Worm (Caenorhabditis elegans) whole organism, mixed stage, embryonic: Measurements from ENCODE around the gene mrps-11.

Source experiments
- bed-3 ChIP-seq: fragments of 200-800 bp; sonication (Bioruptor generic); optimal IDR thresholded peaks from 3 replicates; lab custom pipeline; 2018; ENCODE audit warnings: mild to moderate bottlenecking, missing genetic modification characterization, moderate library complexity, missing compliant biosample characterization
- blmp-1 ChIP-seq: fragments of 150-350 bp; optimal IDR thresholded peaks from 2 replicates; lab custom pipeline; 2014; ENCODE audit warnings: missing biosample characterization, missing genetic modification characterization
- ceh-83 ChIP-seq: fragments of 200-800 bp; sonication (Bioruptor generic); optimal IDR thresholded peaks from 2 replicates; lab custom pipeline; 2018; ENCODE audit warnings: mild to moderate bottlenecking, missing genetic modification characterization, missing compliant biosample characterization
- ces-1 ChIP-seq: fragments of 150-350 bp; optimal IDR thresholded peaks from 2 replicates; lab custom pipeline; 2014; ENCODE audit warnings: missing biosample characterization, missing genetic modification reagents, missing genetic modification characterization
- cnd-1 ChIP-seq: fragments of 200-800 bp; sonication (Bioruptor generic); optimal IDR thresholded peaks from 2 replicates; lab custom pipeline; 2018; ENCODE audit warnings: mild to moderate bottlenecking, missing genetic modification characterization, missing compliant biosample characterization
- elt-1 ChIP-seq: sonication (generic microtip); optimal IDR thresholded peaks from 2 replicates; lab custom pipeline; 2017; ENCODE audit warnings: missing genetic modification characterization, mild to moderate bottlenecking, missing compliant biosample characterization, antibody characterized with exemption, moderate library complexity, borderline replicate concordance; ENCODE audit not compliant: insufficient read depth
- elt-3 ChIP-seq: fragments of 150-350 bp; optimal IDR thresholded peaks from 2 replicates; lab custom pipeline; 2014; ENCODE audit warnings: missing biosample characterization, missing genetic modification characterization
- flh-1 ChIP-seq: fragments of 200-800 bp; sonication (Bioruptor generic); optimal IDR thresholded peaks from 2 replicates; lab custom pipeline; 2018; ENCODE audit warnings: mild to moderate bottlenecking, missing genetic modification characterization, moderate library complexity, missing compliant biosample characterization
- ham-2 ChIP-seq: fragments of 200-800 bp; sonication (Bioruptor generic); optimal IDR thresholded peaks from 2 replicates; lab custom pipeline; 2018; ENCODE audit warnings: mild to moderate bottlenecking, missing genetic modification characterization, missing compliant biosample characterization
- hlh-1 ChIP-seq: fragments of 150-350 bp; optimal IDR thresholded peaks from 2 replicates; lab custom pipeline; 2014; ENCODE audit warnings: missing biosample characterization, missing genetic modification reagents, missing genetic modification characterization
- lin-32 ChIP-seq: fragments of 200-800 bp; sonication (Bioruptor generic); optimal IDR thresholded peaks from 2 replicates; lab custom pipeline; 2018; ENCODE audit warnings: mild to moderate bottlenecking, missing genetic modification characterization, missing compliant biosample characterization
- lsy-2 ChIP-seq: fragments of 150-350 bp; optimal IDR thresholded peaks from 2 replicates; lab custom pipeline; 2014; ENCODE audit warnings: missing biosample characterization, missing genetic modification characterization
- mab-5 ChIP-seq: fragments of 150-350 bp; optimal IDR thresholded peaks from 2 replicates; lab custom pipeline; 2014; ENCODE audit warnings: missing biosample characterization, missing genetic modification characterization
- mep-1 ChIP-seq: fragments of 150-350 bp; optimal IDR thresholded peaks from 2 replicates; lab custom pipeline; 2017; ENCODE audit warnings: missing biosample characterization, missing genetic modification reagents, missing genetic modification characterization, inconsistent platforms
- mls-2 ChIP-seq: sonication (generic microtip); optimal IDR thresholded peaks from 2 replicates; lab custom pipeline; 2016; ENCODE audit warnings: mild to moderate bottlenecking, missing genetic modification characterization, moderate library complexity, missing compliant biosample characterization
- nhr-12 ChIP-seq: fragments of 150-350 bp; optimal IDR thresholded peaks from 2 replicates; lab custom pipeline; 2014; ENCODE audit warnings: missing biosample characterization, missing genetic modification characterization
- nhr-2 ChIP-seq: fragments of 150-350 bp; optimal IDR thresholded peaks from 2 replicates; lab custom pipeline; 2014; ENCODE audit warnings: missing biosample characterization, missing genetic modification characterization
- nhr-237 ChIP-seq: fragments of 150-350 bp; optimal IDR thresholded peaks from 2 replicates; lab custom pipeline; 2014; ENCODE audit warnings: missing biosample characterization, missing genetic modification characterization
- nhr-28 ChIP-seq: fragments of 150-350 bp; optimal IDR thresholded peaks from 2 replicates; lab custom pipeline; 2014; ENCODE audit warnings: missing biosample characterization, missing genetic modification characterization
- nhr-76 ChIP-seq: sonication (generic microtip); optimal IDR thresholded peaks from 2 replicates; lab custom pipeline; 2017; ENCODE audit warnings: missing biosample characterization, missing genetic modification characterization
- pha-4 ChIP-seq: fragments of 150-350 bp; optimal IDR thresholded peaks from 2 replicates; lab custom pipeline; 2018; ENCODE audit warnings: missing biosample characterization, missing genetic modification reagents, missing genetic modification characterization
- sem-2 ChIP-seq: fragments of 200-800 bp; sonication (Bioruptor generic); optimal IDR thresholded peaks from 2 replicates; lab custom pipeline; 2018; ENCODE audit warnings: mild to moderate bottlenecking, missing genetic modification characterization, missing compliant biosample characterization
- snpc-4 ChIP-seq: fragments of 150-350 bp; optimal IDR thresholded peaks from 2 replicates; lab custom pipeline; 2014; ENCODE audit warnings: missing biosample characterization, missing genetic modification characterization
- sptf-1 ChIP-seq: sonication (generic microtip); optimal IDR thresholded peaks from 2 replicates; lab custom pipeline; 2017; ENCODE audit warnings: mild to moderate bottlenecking, missing genetic modification characterization, moderate library complexity, missing compliant biosample characterization
- unc-62 ChIP-seq: fragments of 150-350 bp; optimal IDR thresholded peaks from 2 replicates; lab custom pipeline; 2014; ENCODE audit warnings: missing biosample characterization, missing genetic modification reagents, missing genetic modification characterization
- zip-8 ChIP-seq: fragments of 150-350 bp; optimal IDR thresholded peaks from 2 replicates; lab custom pipeline; 2014; ENCODE audit warnings: missing biosample characterization, missing genetic modification characterization
- ztf-11 ChIP-seq: fragments of 150-350 bp; optimal IDR thresholded peaks from 2 replicates; lab custom pipeline; 2014; ENCODE audit warnings: missing biosample characterization, missing genetic modification characterization

The mrps-11 gene

DNA sequence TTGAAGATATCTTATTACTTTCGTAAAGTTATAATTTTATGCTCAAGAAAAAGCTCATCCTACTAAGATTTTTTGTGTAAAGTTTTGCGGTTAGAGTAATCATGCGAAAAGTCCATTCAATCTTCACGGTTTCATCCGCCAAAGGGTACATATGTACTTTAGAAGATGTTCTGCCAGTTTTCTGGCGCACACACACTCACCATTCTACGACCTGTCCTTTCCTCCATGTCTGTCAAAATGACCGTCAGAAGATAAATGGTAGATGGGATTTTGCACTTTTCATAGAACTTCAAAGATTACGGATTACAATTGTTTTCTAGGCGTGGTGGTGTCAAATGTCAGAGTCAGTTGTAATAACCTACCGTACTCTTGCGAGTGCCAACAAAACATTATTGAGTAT is 43.1 kb upstream of the mrps-11 start:
- TF ChIP-seq pha-4 (tag; lab: Kevin White, UChicago) (no peak), ham-2 (GFP tag; lab: Kevin White, UChicago) (no peak)

DNA sequence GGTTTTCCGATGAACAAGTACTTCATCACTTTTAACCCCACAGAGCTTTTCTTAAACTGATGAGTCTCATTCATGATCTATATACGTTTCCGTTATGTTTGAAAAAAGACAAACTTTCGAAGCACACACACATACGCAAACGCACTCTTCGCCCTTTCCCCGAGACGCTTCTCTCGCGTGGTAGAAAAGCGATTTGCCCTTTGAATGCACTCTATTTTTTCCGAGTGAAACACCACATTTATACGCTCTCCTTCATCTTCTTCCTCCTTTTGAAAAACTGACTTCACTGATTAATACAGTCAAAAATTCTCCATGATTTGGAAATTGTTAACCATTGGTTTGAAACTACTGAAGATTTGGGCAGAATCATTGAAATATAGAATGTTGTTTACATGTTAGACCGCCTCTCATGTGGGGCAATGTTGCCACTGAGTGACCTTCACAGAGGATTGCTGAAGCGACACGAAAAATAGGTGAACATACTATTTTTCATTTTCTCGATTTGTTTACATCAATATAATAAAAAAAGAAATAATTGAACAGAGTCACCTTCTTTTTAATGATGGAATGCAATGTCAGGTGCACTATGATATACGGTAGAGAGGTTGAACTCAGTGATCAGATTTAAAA is 42.1 kb upstream of the mrps-11 start:
- TF ChIP-seq ceh-83 (GFP tag; lab: Kevin White, UChicago), result no peak
- no peak for TF ChIP-seq zip-8 (tag; lab: Kevin White, UChicago)
- TF ChIP-seq nhr-12, result no peak
- no peak for TF ChIP-seq nhr-76 (tag; lab: Kevin White, UChicago)
- TF ChIP-seq elt-3 (tag; lab: Kevin White, UChicago), result no peak
- no peak for TF ChIP-seq cnd-1
- no peak for TF ChIP-seq ham-2 (GFP tag; lab: Kevin White, UChicago)
- no peak for TF ChIP-seq unc-62 (GFP tag; lab: Kevin White, UChicago)
- no peak for TF ChIP-seq lin-32 (GFP tag; lab: Kevin White, UChicago)
- TF ChIP-seq sem-2 (GFP tag; lab: Kevin White, UChicago), result no peak
- TF ChIP-seq blmp-1 (tag; lab: Kevin White, UChicago), result no peak

DNA sequence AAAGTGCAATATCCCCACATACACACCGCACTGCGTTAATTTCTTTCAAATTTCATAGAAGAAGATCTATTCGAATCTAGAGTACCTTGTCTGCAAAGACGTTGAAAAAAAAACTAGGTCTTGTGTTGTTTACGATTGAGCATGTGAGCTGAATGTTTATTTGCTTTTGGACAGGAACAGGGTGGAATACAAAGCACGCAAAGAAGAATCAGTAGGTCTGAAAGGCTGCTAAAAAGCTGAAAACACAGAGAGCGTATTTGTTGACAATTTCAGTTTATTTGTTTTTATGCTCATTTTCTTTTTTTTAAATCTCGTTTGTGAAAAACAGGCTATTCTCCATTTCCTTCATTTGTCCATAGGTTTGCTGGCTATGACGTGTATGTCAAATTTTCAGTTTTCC is 40.5 kb upstream of the mrps-11 start:
- no peak for TF ChIP-seq ceh-83 (GFP tag; lab: Kevin White, UChicago)
- no peak for TF ChIP-seq nhr-237 (tag; lab: Kevin White, UChicago)
- no peak for TF ChIP-seq mls-2 (tag; lab: Kevin White, UChicago)
- no peak for TF ChIP-seq ztf-11 (tag; lab: Kevin White, UChicago)
- TF ChIP-seq lin-32 (GFP tag; lab: Kevin White, UChicago), result no peak
- TF ChIP-seq elt-1 (tag; lab: Kevin White, UChicago), result no peak
- TF ChIP-seq, all 35 proteins: peak for 0

DNA sequence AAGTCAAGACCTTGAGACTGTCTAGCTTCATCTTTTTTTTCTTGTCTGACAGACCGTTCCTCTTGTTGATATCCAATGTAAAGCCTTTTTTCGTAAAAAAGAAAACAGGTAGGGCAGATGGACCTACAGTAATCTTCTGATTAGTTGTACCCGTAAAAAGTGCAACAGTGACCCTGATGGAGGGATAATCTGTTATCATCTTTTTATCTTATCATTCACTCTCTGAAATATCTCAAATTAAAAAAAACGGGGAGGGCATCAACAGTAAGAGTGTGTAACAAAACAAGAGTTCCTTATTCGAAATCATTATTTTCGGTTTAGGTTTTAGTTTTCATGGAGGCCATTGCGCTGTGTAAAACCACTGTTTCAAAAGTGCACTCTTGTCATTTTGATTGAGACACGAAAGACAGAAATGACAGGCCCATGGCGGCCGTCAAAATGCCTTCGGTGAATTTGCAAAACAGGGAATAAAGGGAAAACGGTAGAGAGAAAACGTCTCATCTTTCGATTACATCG is 39.3 kb upstream of the mrps-11 start:
- TF ChIP-seq flh-1 (GFP tag; lab: Kevin White, UChicago) (no peak), mls-2 (tag; lab: Kevin White, UChicago) (no peak), sem-2 (GFP tag; lab: Kevin White, UChicago) (no peak), lsy-2 (tag; lab: Kevin White, UChicago) (no peak), hlh-1 (tag; lab: Kevin White, UChicago) (no peak), mab-5 (tag; lab: Kevin White, UChicago) (no peak), lin-32 (GFP tag; lab: Kevin White, UChicago) (no peak), nhr-2 (no peak), sptf-1 (no peak), pha-4 (tag; lab: Kevin White, UChicago) (no peak), bed-3 (no peak), ces-1 (GFP tag; lab: Kevin White, UChicago) (no peak), snpc-4 (no peak), zip-8 (tag; lab: Kevin White, UChicago) (no peak), unc-62 (GFP tag; lab: Kevin White, UChicago) (no peak)
- TF ChIP-seq, all 35 proteins: peak for 0

DNA sequence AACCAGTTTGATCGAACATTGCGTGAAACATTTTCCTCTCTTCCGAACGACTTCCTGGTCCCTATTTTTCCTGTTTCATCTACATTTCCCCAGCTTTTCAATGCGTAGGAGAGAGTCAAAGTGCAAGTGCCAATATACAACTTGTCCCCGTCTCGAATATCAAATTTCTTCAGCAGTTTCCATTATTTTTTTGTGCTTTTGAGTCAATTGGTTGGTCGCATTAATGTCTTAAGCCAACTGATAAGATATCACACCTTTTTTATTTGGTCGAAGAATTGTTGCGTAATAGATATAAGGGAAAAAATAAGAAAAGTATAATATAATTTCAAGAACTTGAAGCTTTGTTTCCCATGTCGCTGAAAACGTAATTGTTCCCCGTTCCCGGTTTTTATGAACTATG is 37.9 kb upstream of the mrps-11 start:
- no peak for TF ChIP-seq snpc-4
- TF ChIP-seq zip-8 (tag; lab: Kevin White, UChicago), result peak; percentile 75

- TF ChIP-seq ces-1 (GFP tag; lab: Kevin White, UChicago), result peak; percentile 5
- no peak for TF ChIP-seq bed-3
- no peak for TF ChIP-seq mab-5 (tag; lab: Kevin White, UChicago)
Observed at ce11 chrV:12531084-12531483, 36.7 kb upstream of the mrps-11 start.

ce11 chrV:12530129-12530528 is 35.7 kb upstream of the mrps-11 start:
- TF ChIP-seq lsy-2 (tag; lab: Kevin White, UChicago) (no peak), unc-62 (GFP tag; lab: Kevin White, UChicago) (no peak), nhr-28 (no peak), mep-1 (no peak), flh-1 (GFP tag; lab: Kevin White, UChicago) (no peak), zip-8 (tag; lab: Kevin White, UChicago) (no peak), nhr-12 (no peak), bed-3 (no peak), nhr-2 (no peak), hlh-1 (tag; lab: Kevin White, UChicago) (no peak)
- TF ChIP-seq, all 35 proteins: peak for 0
